Worm (Caenorhabditis elegans) whole organism, mixed stage, embryonic: ENCODE results near the gene hars-1.

Source experiments
- M03D4.4 ChIP-seq: sonication (generic microtip); optimal IDR thresholded peaks from 2 replicates; lab custom pipeline; 2017; ENCODE audit warnings: mild to moderate bottlenecking, missing genetic modification characterization, missing compliant biosample characterization
- bed-3 ChIP-seq: fragments of 200-800 bp; sonication (Bioruptor generic); optimal IDR thresholded peaks from 3 replicates; lab custom pipeline; 2018; ENCODE audit warnings: mild to moderate bottlenecking, missing genetic modification characterization, moderate library complexity, missing compliant biosample characterization
- blmp-1 ChIP-seq: fragments of 150-350 bp; optimal IDR thresholded peaks from 2 replicates; lab custom pipeline; 2014; ENCODE audit warnings: missing biosample characterization, missing genetic modification characterization
- ceh-39 ChIP-seq: fragments of 150-350 bp; optimal IDR thresholded peaks from 2 replicates; lab custom pipeline; 2014; ENCODE audit warnings: missing biosample characterization, missing genetic modification characterization
- ceh-43 ChIP-seq: fragments of 200-800 bp; sonication (Bioruptor generic); optimal IDR thresholded peaks from 2 replicates; lab custom pipeline; 2018; ENCODE audit warnings: mild to moderate bottlenecking, missing genetic modification characterization, moderate library complexity, missing compliant biosample characterization
- ceh-83 ChIP-seq: fragments of 200-800 bp; sonication (Bioruptor generic); optimal IDR thresholded peaks from 2 replicates; lab custom pipeline; 2018; ENCODE audit warnings: mild to moderate bottlenecking, missing genetic modification characterization, missing compliant biosample characterization
- ces-1 ChIP-seq: fragments of 150-350 bp; optimal IDR thresholded peaks from 2 replicates; lab custom pipeline; 2014; ENCODE audit warnings: missing biosample characterization, missing genetic modification reagents, missing genetic modification characterization
- cnd-1 ChIP-seq: fragments of 200-800 bp; sonication (Bioruptor generic); optimal IDR thresholded peaks from 2 replicates; lab custom pipeline; 2018; ENCODE audit warnings: mild to moderate bottlenecking, missing genetic modification characterization, missing compliant biosample characterization
- drap-1 ChIP-seq: fragments of 200-800 bp; sonication (Bioruptor generic); optimal IDR thresholded peaks from 3 replicates; lab custom pipeline; 2018; ENCODE audit warnings: mild to moderate bottlenecking, missing genetic modification characterization, missing compliant biosample characterization
- elt-1 ChIP-seq: sonication (generic microtip); optimal IDR thresholded peaks from 2 replicates; lab custom pipeline; 2017; ENCODE audit warnings: missing genetic modification characterization, mild to moderate bottlenecking, missing compliant biosample characterization, antibody characterized with exemption, moderate library complexity, borderline replicate concordance; ENCODE audit not compliant: insufficient read depth
- elt-3 ChIP-seq: fragments of 150-350 bp; optimal IDR thresholded peaks from 2 replicates; lab custom pipeline; 2014; ENCODE audit warnings: missing biosample characterization, missing genetic modification characterization
- flh-1 ChIP-seq: fragments of 200-800 bp; sonication (Bioruptor generic); optimal IDR thresholded peaks from 2 replicates; lab custom pipeline; 2018; ENCODE audit warnings: mild to moderate bottlenecking, missing genetic modification characterization, moderate library complexity, missing compliant biosample characterization
- ham-2 ChIP-seq: fragments of 200-800 bp; sonication (Bioruptor generic); optimal IDR thresholded peaks from 2 replicates; lab custom pipeline; 2018; ENCODE audit warnings: mild to moderate bottlenecking, missing genetic modification characterization, missing compliant biosample characterization
- hlh-1 ChIP-seq: fragments of 150-350 bp; optimal IDR thresholded peaks from 2 replicates; lab custom pipeline; 2014; ENCODE audit warnings: missing biosample characterization, missing genetic modification reagents, missing genetic modification characterization
- lin-13 ChIP-seq: fragments of 150-350 bp; optimal IDR thresholded peaks from 2 replicates; lab custom pipeline; 2014; ENCODE audit warnings: missing biosample characterization, missing genetic modification characterization
- lin-32 ChIP-seq: fragments of 200-800 bp; sonication (Bioruptor generic); optimal IDR thresholded peaks from 2 replicates; lab custom pipeline; 2018; ENCODE audit warnings: mild to moderate bottlenecking, missing genetic modification characterization, missing compliant biosample characterization
- lsy-2 ChIP-seq: fragments of 150-350 bp; optimal IDR thresholded peaks from 2 replicates; lab custom pipeline; 2014; ENCODE audit warnings: missing biosample characterization, missing genetic modification characterization
- mab-5 ChIP-seq: fragments of 150-350 bp; optimal IDR thresholded peaks from 2 replicates; lab custom pipeline; 2014; ENCODE audit warnings: missing biosample characterization, missing genetic modification characterization
- mep-1 ChIP-seq: fragments of 150-350 bp; optimal IDR thresholded peaks from 2 replicates; lab custom pipeline; 2017; ENCODE audit warnings: missing biosample characterization, missing genetic modification reagents, missing genetic modification characterization, inconsistent platforms
- mls-2 ChIP-seq: sonication (generic microtip); optimal IDR thresholded peaks from 2 replicates; lab custom pipeline; 2016; ENCODE audit warnings: mild to moderate bottlenecking, missing genetic modification characterization, moderate library complexity, missing compliant biosample characterization
- nhr-12 ChIP-seq: fragments of 150-350 bp; optimal IDR thresholded peaks from 2 replicates; lab custom pipeline; 2014; ENCODE audit warnings: missing biosample characterization, missing genetic modification characterization
- nhr-2 ChIP-seq: fragments of 150-350 bp; optimal IDR thresholded peaks from 2 replicates; lab custom pipeline; 2014; ENCODE audit warnings: missing biosample characterization, missing genetic modification characterization
- nhr-237 ChIP-seq: fragments of 150-350 bp; optimal IDR thresholded peaks from 2 replicates; lab custom pipeline; 2014; ENCODE audit warnings: missing biosample characterization, missing genetic modification characterization
- nhr-28 ChIP-seq: fragments of 150-350 bp; optimal IDR thresholded peaks from 2 replicates; lab custom pipeline; 2014; ENCODE audit warnings: missing biosample characterization, missing genetic modification characterization
- nhr-76 ChIP-seq: sonication (generic microtip); optimal IDR thresholded peaks from 2 replicates; lab custom pipeline; 2017; ENCODE audit warnings: missing biosample characterization, missing genetic modification characterization
- pha-4 ChIP-seq: fragments of 150-350 bp; optimal IDR thresholded peaks from 2 replicates; lab custom pipeline; 2018; ENCODE audit warnings: missing biosample characterization, missing genetic modification reagents, missing genetic modification characterization
- sem-2 ChIP-seq: fragments of 200-800 bp; sonication (Bioruptor generic); optimal IDR thresholded peaks from 2 replicates; lab custom pipeline; 2018; ENCODE audit warnings: mild to moderate bottlenecking, missing genetic modification characterization, missing compliant biosample characterization
- snpc-4 ChIP-seq: fragments of 150-350 bp; optimal IDR thresholded peaks from 2 replicates; lab custom pipeline; 2014; ENCODE audit warnings: missing biosample characterization, missing genetic modification characterization
- sptf-1 ChIP-seq: sonication (generic microtip); optimal IDR thresholded peaks from 2 replicates; lab custom pipeline; 2017; ENCODE audit warnings: mild to moderate bottlenecking, missing genetic modification characterization, moderate library complexity, missing compliant biosample characterization
- tbx-8 ChIP-seq: fragments of 200-800 bp; sonication (Bioruptor generic); optimal IDR thresholded peaks from 2 replicates; lab custom pipeline; 2018; ENCODE audit warnings: mild to moderate bottlenecking, missing genetic modification characterization, moderate library complexity, missing compliant biosample characterization
- unc-120 ChIP-seq: sonication (generic microtip); optimal IDR thresholded peaks from 2 replicates; lab custom pipeline; 2017; ENCODE audit warnings: missing genetic modification characterization, missing compliant biosample characterization; ENCODE audit not compliant: poor library complexity, severe bottlenecking
- unc-39 ChIP-seq: fragments of 150-350 bp; optimal IDR thresholded peaks from 2 replicates; lab custom pipeline; 2014; ENCODE audit warnings: missing biosample characterization, missing genetic modification characterization
- unc-62 ChIP-seq: fragments of 150-350 bp; optimal IDR thresholded peaks from 2 replicates; lab custom pipeline; 2014; ENCODE audit warnings: missing biosample characterization, missing genetic modification reagents, missing genetic modification characterization
- zip-8 ChIP-seq: fragments of 150-350 bp; optimal IDR thresholded peaks from 2 replicates; lab custom pipeline; 2014; ENCODE audit warnings: missing biosample characterization, missing genetic modification characterization
- ztf-11 ChIP-seq: fragments of 150-350 bp; optimal IDR thresholded peaks from 2 replicates; lab custom pipeline; 2014; ENCODE audit warnings: missing biosample characterization, missing genetic modification characterization

Gene hars-1

DNA sequence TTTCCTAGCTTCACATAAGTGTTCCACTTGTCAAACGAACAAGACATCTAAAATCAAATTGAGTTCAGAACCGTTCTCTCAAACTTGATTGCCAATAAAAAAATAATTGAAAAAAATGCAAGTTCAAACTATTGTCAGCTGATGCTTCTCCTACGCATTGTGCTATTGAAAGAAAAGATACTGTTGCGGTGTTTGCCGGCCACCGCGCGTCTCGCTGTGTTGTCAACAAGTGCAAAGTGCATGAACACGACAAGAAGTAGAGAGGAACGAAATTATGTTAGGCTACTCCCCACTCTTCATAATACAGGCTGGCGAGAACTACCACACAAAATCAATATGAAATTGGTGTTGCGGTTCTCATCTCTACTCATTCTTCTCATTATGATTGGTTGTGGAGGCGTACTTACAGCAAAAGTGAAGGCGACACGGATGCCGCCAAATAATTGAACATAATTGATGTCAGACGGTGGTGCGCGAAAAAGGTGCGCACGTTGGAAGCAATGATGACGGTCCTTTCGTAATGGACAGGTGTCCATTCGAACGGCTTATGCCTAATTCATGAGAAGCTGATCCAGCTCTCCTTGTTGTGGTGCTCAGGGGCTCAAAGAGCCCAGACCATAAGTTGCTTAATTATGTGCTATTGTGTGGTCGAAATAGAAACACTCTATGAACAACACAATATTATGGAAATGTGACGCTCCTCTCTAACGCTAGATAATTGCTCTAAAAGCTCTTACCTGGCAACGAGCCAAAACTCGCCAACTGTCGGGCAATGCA, 8.8 kb downstream of the hars-1 start:
- TF ChIP-seq ztf-11 (tag; lab: Kevin White, UChicago) (no peak), snpc-4 (tag; lab: Kevin White, UChicago) (no peak), tbx-8 (GFP tag; lab: Kevin White, UChicago) (no peak), nhr-237 (tag; lab: Kevin White, UChicago) (no peak), ceh-39 (tag; lab: Kevin White, UChicago) (no peak), unc-39 (tag; lab: Kevin White, UChicago) (no peak), ces-1 (GFP tag; lab: Kevin White, UChicago) (peak; percentile 18), ceh-83 (GFP tag; lab: Kevin White, UChicago) (no peak), nhr-2 (tag; lab: Kevin White, UChicago) (no peak), blmp-1 (no peak), ham-2 (GFP tag; lab: Kevin White, UChicago) (peak; percentile 47), hlh-1 (tag; lab: Kevin White, UChicago) (peak; percentile 2), lin-13 (tag; lab: Kevin White, UChicago) (no peak), lsy-2 (tag; lab: Kevin White, UChicago) (no peak), mab-5 (tag; lab: Kevin White, UChicago) (no peak), sptf-1 (no peak), bed-3 (GFP tag; lab: Kevin White, UChicago) (no peak), nhr-28 (no peak), mep-1 (tag; lab: Kevin White, UChicago) (no peak), nhr-12 (tag; lab: Kevin White, UChicago) (no peak), sem-2 (no peak), ceh-43 (GFP tag; lab: Kevin White, UChicago) (peak; percentile 72), lin-32 (no peak), cnd-1 (tag; lab: Kevin White, UChicago) (no peak), pha-4 (peak; percentile 59), unc-120 (tag; lab: Kevin White, UChicago) (no peak), M03D4.4 (tag; lab: Kevin White, UChicago) (no peak), drap-1 (GFP tag; lab: Kevin White, UChicago) (no peak), mls-2 (peak; percentile 71), zip-8 (tag; lab: Kevin White, UChicago) (no peak), unc-62 (GFP tag; lab: Kevin White, UChicago) (no peak), nhr-76 (tag; lab: Kevin White, UChicago) (no peak), elt-3 (no peak), flh-1 (GFP tag; lab: Kevin White, UChicago) (no peak), elt-1 (tag; lab: Kevin White, UChicago) (no peak)

ce11 chrIV:10868629-10869251, 10.0 kb downstream of the hars-1 start, which contains the start of gene F13E9.11:
Gene F13E9.11, minus strand, starts transcription at chrIV:10869135.
- TF ChIP-seq tbx-8 (GFP tag; lab: Kevin White, UChicago) (no peak), ham-2 (GFP tag; lab: Kevin White, UChicago) (no peak), ces-1 (GFP tag; lab: Kevin White, UChicago) (peak; percentile 37), mep-1 (tag; lab: Kevin White, UChicago) (peak; percentile 43), mls-2 (no peak), lin-32 (no peak), nhr-12 (tag; lab: Kevin White, UChicago) (no peak), flh-1 (GFP tag; lab: Kevin White, UChicago) (no peak), nhr-28 (no peak), unc-62 (GFP tag; lab: Kevin White, UChicago) (no peak), cnd-1 (tag; lab: Kevin White, UChicago) (peak; percentile 71), ceh-43 (GFP tag; lab: Kevin White, UChicago) (no peak), ztf-11 (tag; lab: Kevin White, UChicago) (peak; percentile 7), bed-3 (GFP tag; lab: Kevin White, UChicago) (no peak), unc-120 (tag; lab: Kevin White, UChicago) (no peak)
